Fruit fly (Drosophila melanogaster) whole organism, wandering third instar larva: ENCODE results near the gene Sfxn2.

Source experiments
- Abd-B ChIP-seq: fragments of >200 bp; optimal IDR thresholded peaks from 2 replicates; lab custom pipeline; 2017; ENCODE audit warnings: missing biosample characterization, missing genetic modification characterization
- psq ChIP-seq: fragments of 200-800 bp; sonication (Bioruptor generic); optimal IDR thresholded peaks from 3 replicates; lab custom pipeline; 2017; ENCODE audit warnings: missing biosample characterization, mild to moderate bottlenecking, missing genetic modification characterization, moderate library complexity

- TF ChIP-seq psq (GFP tag; lab: Kevin White, UChicago) (no peak), Abd-B (GFP tag; lab: Kevin White, UChicago) (no peak)
Measured at dm6 chr3L:19092125-19093058, 29.4 kb downstream of the Sfxn2 start, which contains the start of gene MESR6.
